Worm (Caenorhabditis elegans): ENCODE data around the gene srx-95.

DNA sequence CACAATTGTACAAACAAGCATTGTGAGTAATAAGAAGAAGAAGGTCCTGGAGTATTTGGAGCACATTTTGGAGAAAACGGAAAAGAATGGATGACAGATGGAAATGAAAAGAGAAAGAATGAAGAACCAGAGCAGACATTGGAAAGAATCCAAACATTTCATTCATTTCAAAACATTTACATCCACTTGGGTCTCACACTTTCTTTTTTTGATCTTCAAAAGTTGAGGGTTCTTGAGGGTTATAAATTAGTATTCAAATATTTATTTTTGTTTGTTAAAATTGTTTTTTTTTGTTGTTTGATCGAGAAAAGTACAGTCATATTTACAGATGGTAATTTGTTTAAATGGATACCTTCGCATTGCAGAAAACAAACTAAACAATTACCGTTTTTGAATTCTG is 20.9 kb downstream of the srx-95 start, which contains the start of gene T14B4.9:
- TF ChIP-seq ztf-23 (GFP tag; IDR thresholded peaks at IDR 0.05) = no peak
- TF ChIP-seq flt-1 (GFP tag; IDR thresholded peaks at IDR 0.05) = no peak
- no peak for TF ChIP-seq klf-2 (GFP tag; conservative IDR thresholded peaks at IDR 0.05)
- TF ChIP-seq med-1 (GFP tag; optimal IDR thresholded peaks at IDR 0.05; ENCODE audit: insufficient read depth) = no peak
- no peak for TF ChIP-seq cog-1 (tag; optimal IDR thresholded peaks at IDR 0.05)
